Fruit fly (Drosophila melanogaster): ENCODE data around the gene sta.

Gene sta

DNA sequence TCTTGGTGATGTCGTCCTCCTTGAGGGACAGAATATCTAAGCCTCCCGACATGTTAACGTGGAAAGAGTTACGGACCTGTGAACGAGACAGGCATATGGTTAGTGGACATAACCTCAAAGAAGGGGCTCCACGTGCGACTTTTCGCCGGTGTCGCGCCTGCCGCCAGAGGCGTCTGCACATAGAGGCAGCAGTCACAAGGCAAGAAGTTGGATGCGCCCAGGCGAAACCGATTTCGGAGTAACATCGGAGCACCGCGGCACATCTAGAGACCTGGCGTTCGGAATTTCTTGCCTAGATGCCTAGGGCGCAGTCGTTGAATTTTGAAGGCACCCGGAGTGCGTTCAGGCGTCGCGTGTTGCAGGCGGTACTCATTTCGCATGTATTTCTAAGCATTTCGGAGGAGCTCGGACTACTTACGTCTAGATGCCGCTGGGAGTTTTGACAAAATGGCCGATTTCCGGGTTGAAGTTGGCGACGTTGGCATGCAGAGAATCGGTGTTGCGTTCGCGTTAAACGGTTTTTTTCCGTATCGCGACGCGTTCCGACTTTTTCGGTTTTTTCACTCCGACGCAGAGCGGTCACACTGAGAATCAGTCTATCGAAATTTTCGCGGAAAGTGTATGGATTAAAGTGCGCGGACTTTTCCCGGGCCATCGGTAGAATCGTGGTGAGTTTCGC lies at the start of gene sta, which contains the start of gene inc:
sta (minus strand) TSS at position 574 of the 679 bp plus-strand sequence.
inc (plus strand) TSS at position 640 of the 679 bp plus-strand sequence.
- TF ChIP-seq CG4496 (GFP tag; IDR thresholded peaks at IDR 0.05) (peak; percentile 69), rn (GFP tag; IDR thresholded peaks at IDR 0.05) (no peak), D1 (tag; optimal IDR thresholded peaks at IDR 0.05) (no peak), CG15710 (tag; optimal IDR thresholded peaks at IDR 0.05) (peak; percentile 38), CG17806 (tag; optimal IDR thresholded peaks at IDR 0.05) (no peak), CG8159 (tag; optimal IDR thresholded peaks at IDR 0.05) (peak; percentile 43), Pif1B (GFP tag; optimal IDR thresholded peaks at IDR 0.05) (no peak), CG34367 (tag; optimal IDR thresholded peaks at IDR 0.05) (peak; percentile 44), CG14655 (GFP tag; optimal IDR thresholded peaks at IDR 0.05) (no peak), CG10348 (GFP tag; IDR thresholded peaks at IDR 0.05) (no peak), Snoo (tag; optimal IDR thresholded peaks at IDR 0.05) (peak; percentile 77), CG12605 (GFP tag; IDR thresholded peaks at IDR 0.05) (peak; percentile 46), CG9948 (tag; optimal IDR thresholded peaks at IDR 0.05) (peak; percentile 21), fd96Ca (GFP tag; IDR thresholded peaks at IDR 0.05) (peak; percentile 51; the same call in 1 of the 3 replicates), CG32121 (GFP tag; IDR thresholded peaks at IDR 0.05) (no peak), CG8301 (tag; optimal IDR thresholded peaks at IDR 0.05) (peak; percentile 16), CG13204 (GFP tag; optimal IDR thresholded peaks at IDR 0.05) (peak; percentile 41), Ets98B (GFP tag; IDR thresholded peaks at IDR 0.05) (peak; percentile 40; the same call in 1 of the 2 replicates), gl (tag; optimal IDR thresholded peaks at IDR 0.05) (peak; percentile 41), EcR (GFP tag; optimal IDR thresholded peaks at IDR 0.05) (no peak), Pif1A (GFP tag; optimal IDR thresholded peaks at IDR 0.05) (peak; percentile 30)

DNA sequence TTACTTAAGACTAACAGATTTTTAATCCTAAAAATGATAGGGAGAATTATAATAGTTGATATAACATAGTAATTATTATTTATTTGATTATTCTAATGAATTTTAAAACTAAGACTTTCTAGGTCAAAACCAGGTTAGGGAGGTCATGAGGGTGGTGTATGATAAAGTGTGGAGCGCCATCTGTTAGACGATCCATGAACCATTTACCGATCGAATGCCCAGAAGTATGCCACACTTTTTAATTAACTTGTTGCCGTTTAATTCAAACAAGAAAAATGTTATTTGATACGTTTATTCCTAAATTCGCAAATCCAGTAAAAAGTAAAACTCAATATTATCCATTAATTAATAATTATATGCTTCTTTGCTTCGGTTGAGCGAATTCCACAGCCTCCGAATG lies 40.1 kb upstream of the sta start:
- TF ChIP-seq EcR (GFP tag; optimal IDR thresholded peaks at IDR 0.05) = peak; percentile 83

DNA sequence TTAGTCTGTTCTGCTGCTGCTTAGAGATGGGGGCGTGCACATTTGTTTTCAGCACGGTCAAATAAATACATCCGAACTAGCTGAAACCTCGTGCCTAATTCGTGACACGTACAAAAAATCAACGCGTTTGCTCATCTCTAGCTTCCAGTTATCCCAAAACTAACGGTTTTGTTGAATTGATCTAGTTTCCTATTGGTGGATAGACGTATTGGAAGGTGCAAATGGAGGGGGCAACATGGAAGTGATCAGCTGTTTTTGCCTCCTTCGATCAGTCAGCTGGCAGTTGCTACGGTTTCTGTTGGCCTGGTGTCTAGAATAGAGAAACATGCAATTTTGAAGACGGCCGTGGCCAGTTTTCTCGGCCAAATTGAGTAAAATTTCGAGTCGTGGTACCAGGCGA lies 34.4 kb upstream of the sta start:
- TF ChIP-seq fd96Ca (GFP tag; IDR thresholded peaks at IDR 0.05) (0 out of 3 replicates have a peak, but pooled peaks have one; percentile 20), Snoo (tag; optimal IDR thresholded peaks at IDR 0.05) (no peak), CG8159 (tag; optimal IDR thresholded peaks at IDR 0.05) (no peak), CG32121 (GFP tag; IDR thresholded peaks at IDR 0.05) (0 out of 2 replicates have a peak, but pooled peaks have one; percentile 20), CG34367 (tag; optimal IDR thresholded peaks at IDR 0.05) (no peak), CG8301 (tag; optimal IDR thresholded peaks at IDR 0.05) (no peak), Ets98B (GFP tag; IDR thresholded peaks at IDR 0.05) (peak; percentile 36), CG14655 (GFP tag; optimal IDR thresholded peaks at IDR 0.05) (no peak), CG4496 (GFP tag; IDR thresholded peaks at IDR 0.05) (no peak), CG15710 (tag; optimal IDR thresholded peaks at IDR 0.05) (no peak), CG17806 (tag; optimal IDR thresholded peaks at IDR 0.05) (no peak)

DNA sequence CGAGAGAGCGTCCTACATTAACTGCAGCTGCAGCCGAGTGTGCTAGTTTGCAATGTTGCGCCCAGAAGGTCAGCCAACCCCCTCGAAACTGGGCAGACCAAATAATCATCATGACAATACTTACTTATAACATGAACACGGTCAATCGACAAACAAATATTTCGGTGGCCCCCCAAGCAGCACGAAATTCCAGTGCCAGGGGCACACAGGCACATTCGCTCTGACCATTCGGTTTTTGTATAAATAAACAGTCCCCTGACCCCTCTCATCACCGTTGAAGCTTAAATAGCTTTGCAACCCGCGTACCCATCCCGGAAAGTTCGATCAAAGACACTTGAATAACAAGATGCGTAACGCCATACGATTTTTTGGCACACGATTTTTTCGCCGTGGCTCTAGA lies 30.7 kb upstream of the sta start:
- TF ChIP-seq CG8159 (tag; optimal IDR thresholded peaks at IDR 0.05) (no peak), rn (GFP tag; IDR thresholded peaks at IDR 0.05) (no peak), CG4496 (GFP tag; IDR thresholded peaks at IDR 0.05) (no peak), Pif1B (GFP tag; optimal IDR thresholded peaks at IDR 0.05) (no peak), CG17806 (tag; optimal IDR thresholded peaks at IDR 0.05) (no peak), CG34367 (tag; optimal IDR thresholded peaks at IDR 0.05) (no peak), Ets98B (GFP tag; IDR thresholded peaks at IDR 0.05) (no peak), CG15710 (tag; optimal IDR thresholded peaks at IDR 0.05) (no peak), fd96Ca (GFP tag; IDR thresholded peaks at IDR 0.05) (no peak), gl (tag; optimal IDR thresholded peaks at IDR 0.05) (no peak), CG14655 (GFP tag; optimal IDR thresholded peaks at IDR 0.05) (no peak), Pif1A (GFP tag; optimal IDR thresholded peaks at IDR 0.05) (no peak), CG32121 (GFP tag; IDR thresholded peaks at IDR 0.05) (no peak), CG13204 (GFP tag; optimal IDR thresholded peaks at IDR 0.05) (no peak), EcR (GFP tag; optimal IDR thresholded peaks at IDR 0.05) (no peak), CG8301 (tag; optimal IDR thresholded peaks at IDR 0.05) (no peak), CG10348 (GFP tag; IDR thresholded peaks at IDR 0.05) (no peak), Snoo (tag; optimal IDR thresholded peaks at IDR 0.05) (no peak), CG9948 (tag; optimal IDR thresholded peaks at IDR 0.05) (no peak), D1 (tag; optimal IDR thresholded peaks at IDR 0.05) (no peak)

DNA sequence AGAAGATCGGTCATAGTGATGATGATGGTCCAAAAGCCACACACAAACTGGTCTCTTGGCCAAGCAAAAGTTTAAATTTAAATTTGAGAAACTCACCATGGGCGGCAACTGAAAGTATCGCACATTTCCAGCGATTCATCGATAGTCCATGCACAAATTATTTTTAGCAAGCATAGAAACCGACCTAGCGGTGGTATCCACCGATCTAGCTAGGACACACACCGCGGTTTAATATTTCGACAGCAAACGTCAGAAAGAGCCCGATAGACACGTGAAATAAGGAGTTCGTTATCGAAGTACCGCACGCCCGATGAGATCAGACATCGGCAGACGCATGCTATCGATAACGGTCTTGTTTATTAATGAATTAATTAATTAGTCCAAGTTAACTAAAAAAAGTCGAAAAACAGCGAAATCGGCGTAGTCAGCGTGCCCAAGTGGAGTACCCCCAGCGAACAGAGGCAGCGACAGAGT lies 29.6 kb upstream of the sta start, which contains the start of gene CG14795:
CG14795 (minus strand) TSS at position 51 of the 474 bp plus-strand sequence.
- TF ChIP-seq Ets98B (GFP tag; IDR thresholded peaks at IDR 0.05) (0 out of 2 replicates have a peak, but pooled peaks have one; percentile 9), CG10348 (GFP tag; IDR thresholded peaks at IDR 0.05) (no peak)

DNA sequence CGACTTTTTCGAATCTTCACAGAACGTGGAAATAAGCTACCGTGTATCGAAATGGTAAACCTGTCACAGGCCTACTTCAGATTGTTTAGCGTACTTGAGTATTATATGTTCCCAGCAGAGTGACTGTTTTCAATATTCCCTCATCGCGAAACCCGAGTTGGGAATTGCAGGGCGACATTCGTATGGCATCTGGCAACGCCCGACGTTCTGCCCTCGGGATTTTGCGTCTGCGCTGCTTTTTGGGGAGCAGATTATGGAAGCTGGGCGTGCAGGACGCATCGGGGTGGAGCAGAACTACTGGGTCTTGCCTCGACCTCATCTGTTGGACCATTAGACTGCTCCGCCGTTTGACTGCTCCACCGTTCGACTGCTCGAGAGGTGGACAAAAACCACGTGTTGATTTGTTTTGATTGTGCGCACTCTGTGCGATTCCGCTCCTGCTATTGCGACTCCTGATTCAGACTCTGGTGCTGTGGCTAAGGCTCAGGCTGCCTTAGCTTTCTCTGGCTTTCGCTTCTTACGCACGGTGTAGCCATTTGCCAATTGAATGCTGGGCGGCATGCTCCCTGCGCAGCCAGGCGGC lies 25.1 kb upstream of the sta start:
- TF ChIP-seq CG8159 (tag; optimal IDR thresholded peaks at IDR 0.05) (no peak), fd96Ca (GFP tag; IDR thresholded peaks at IDR 0.05) (no peak), CG12605 (GFP tag; IDR thresholded peaks at IDR 0.05) (peak; percentile 67; the same call in 1 of the 2 replicates), CG15710 (tag; optimal IDR thresholded peaks at IDR 0.05) (no peak)
